Worm (Caenorhabditis elegans) whole organism, L4 larva: ENCODE results near the gene tag-241.

Experiments
- F26F4.8 ChIP-seq: fragments of 200-800 bp; sonication (Bioruptor generic); conservative IDR thresholded peaks from 2 replicates; pipeline ENCODE4 v1.3.6; 2022; ENCODE audit warnings: missing genetic modification characterization, missing compliant biosample characterization
- F37D6.2 ChIP-seq: sonication (generic microtip); optimal IDR thresholded peaks from 2 replicates; lab custom pipeline; 2016; ENCODE audit warnings: mild to moderate bottlenecking, missing genetic modification characterization, missing compliant biosample characterization
- F49E8.2 ChIP-seq: sonication (generic microtip); optimal IDR thresholded peaks from 2 replicates; lab custom pipeline; 2016; ENCODE audit warnings: missing compliant biosample characterization, mild to moderate bottlenecking, missing genetic modification characterization, borderline replicate concordance
- R02D3.7 ChIP-seq: fragments of 150-350 bp; sonication (generic microtip); optimal IDR thresholded peaks from 3 replicates; lab custom pipeline; 2014; ENCODE audit warnings: missing biosample characterization, missing genetic modification characterization
- Y105C5A.15 ChIP-seq: fragments of 200-800 bp; sonication (Bioruptor generic); IDR thresholded peaks from 2 replicates; pipeline ENCODE4 v1.3.6; 2022; ENCODE audit warnings: missing genetic modification characterization, missing compliant biosample characterization
- Y48G9A.11 ChIP-seq: fragments of 200-800 bp; sonication (Bioruptor generic); IDR thresholded peaks from 2 replicates; pipeline ENCODE4 v1.3.6; 2022; ENCODE audit warnings: missing genetic modification reagents, missing genetic modification characterization, missing compliant biosample characterization
- Y75B8A.6 ChIP-seq: fragments of 200-800 bp; sonication (Bioruptor generic); IDR thresholded peaks from 2 replicates; pipeline ENCODE4 v1.3.6; 2022; ENCODE audit warnings: missing genetic modification reagents, missing genetic modification characterization, missing compliant biosample characterization
- ZK337.2 ChIP-seq: fragments of 200-800 bp; sonication (Bioruptor generic); IDR thresholded peaks from 2 replicates; pipeline ENCODE4 v1.3.6; 2022; ENCODE audit warnings: missing genetic modification reagents, missing genetic modification characterization, missing compliant biosample characterization
- aha-1 ChIP-seq: fragments of 150-350 bp; peaks from one replicate; lab custom pipeline; 2014; ENCODE audit warnings: missing biosample characterization, missing genetic modification characterization
- arid-1 ChIP-seq: fragments of 200-800 bp; sonication (Bioruptor generic); conservative IDR thresholded peaks from 2 replicates; pipeline ENCODE4 v1.3.6; 2022; ENCODE audit warnings: missing genetic modification reagents, missing genetic modification characterization, missing compliant biosample characterization
- attf-4 ChIP-seq: sonication (generic microtip); optimal IDR thresholded peaks from 3 replicates; lab custom pipeline; 2017; ENCODE audit warnings: missing biosample characterization, missing genetic modification characterization
- ceh-20 ChIP-seq: fragments of 200-800 bp; sonication (Bioruptor generic); IDR thresholded peaks from 2 replicates; pipeline ENCODE4 v1.3.6; 2022; ENCODE audit warnings: missing genetic modification reagents, missing genetic modification characterization, missing compliant biosample characterization
- ceh-44 ChIP-seq: fragments of 200-800 bp; sonication (Bioruptor generic); IDR thresholded peaks from 2 replicates; pipeline ENCODE4 v1.3.6; 2022; ENCODE audit warnings: missing genetic modification reagents, missing genetic modification characterization, missing compliant biosample characterization
- ces-1 ChIP-seq: fragments of 150-350 bp; sonication (generic microtip); optimal IDR thresholded peaks from 4 replicates; lab custom pipeline; 2014; ENCODE audit warnings: missing biosample characterization, missing genetic modification reagents, missing genetic modification characterization
- cey-2 ChIP-seq: sonication (generic microtip); optimal IDR thresholded peaks from 3 replicates; lab custom pipeline; 2017; ENCODE audit warnings: missing genetic modification characterization, mild to moderate bottlenecking, missing compliant biosample characterization, antibody characterized with exemption, borderline replicate concordance; ENCODE audit not compliant: insufficient read depth
- daf-16 ChIP-seq, 3 experiments: sonication (generic microtip); optimal IDR thresholded peaks; 2 replicates each; lab custom pipeline; 2016 to 2017; ENCODE audit warnings: missing genetic modification characterization in 3 of 3, missing genetic modification reagents in 3 of 3, mild to moderate bottlenecking in 2 of 3, missing compliant biosample characterization in 2 of 3, missing biosample characterization in 1 of 3, moderate library complexity in 1 of 3
- daf-8 ChIP-seq: fragments of 200-800 bp; sonication (Bioruptor generic); IDR thresholded peaks from 2 replicates; pipeline ENCODE4 v1.3.6; 2022; ENCODE audit warnings: missing genetic modification characterization, missing compliant biosample characterization
- dmd-6 ChIP-seq: fragments of 200-800 bp; sonication (Bioruptor generic); IDR thresholded peaks from 2 replicates; pipeline ENCODE4 v1.3.6; 2022; ENCODE audit warnings: missing genetic modification reagents, missing genetic modification characterization, missing compliant biosample characterization
- dmd-9 ChIP-seq: fragments of 200-800 bp; sonication (Bioruptor generic); IDR thresholded peaks from 2 replicates; pipeline ENCODE4 v1.3.6; 2022; ENCODE audit warnings: missing genetic modification reagents, missing genetic modification characterization, missing compliant biosample characterization
- duxl-1 ChIP-seq: sonication (generic microtip); optimal IDR thresholded peaks from 2 replicates; lab custom pipeline; 2016; ENCODE audit warnings: mild to moderate bottlenecking, missing genetic modification characterization, moderate library complexity, missing compliant biosample characterization; ENCODE audit not compliant: poor library complexity
- dve-1 ChIP-seq: sonication (generic microtip); optimal IDR thresholded peaks from 2 replicates; lab custom pipeline; 2017; ENCODE audit warnings: antibody characterized with exemption, mild to moderate bottlenecking, missing genetic modification characterization, missing compliant biosample characterization; ENCODE audit not compliant: insufficient read depth
- egl-27 ChIP-seq: sonication (generic microtip); optimal IDR thresholded peaks from 3 replicates; lab custom pipeline; 2017; ENCODE audit warnings: missing biosample characterization, missing genetic modification reagents, missing genetic modification characterization
- fos-1 ChIP-seq: fragments of 150-350 bp; optimal IDR thresholded peaks from 2 replicates; lab custom pipeline; 2014; ENCODE audit warnings: missing biosample characterization, missing genetic modification characterization
- gei-8 ChIP-seq: fragments of 200-800 bp; sonication (Bioruptor generic); optimal IDR thresholded peaks from 2 replicates; lab custom pipeline; 2018; ENCODE audit warnings: mild to moderate bottlenecking, missing genetic modification characterization, missing compliant biosample characterization
- hif-1 ChIP-seq, 2 experiments: sonication (generic microtip); optimal IDR thresholded peaks; 2 replicates each; lab custom pipeline; 2016 to 2017; ENCODE audit warnings: missing compliant biosample characterization in 2 of 2, missing genetic modification characterization in 2 of 2, missing genetic modification reagents in 2 of 2, missing genotype in 2 of 2, mild to moderate bottlenecking in 1 of 2
- hlh-11 ChIP-seq: fragments of 200-800 bp; sonication (Bioruptor generic); optimal IDR thresholded peaks from 2 replicates; lab custom pipeline; 2018; ENCODE audit warnings: mild to moderate bottlenecking, missing genetic modification characterization, missing compliant biosample characterization
- hmg-1.1 ChIP-seq: fragments of 200-800 bp; sonication (Bioruptor generic); IDR thresholded peaks from 2 replicates; pipeline ENCODE4 v1.3.6; 2022; ENCODE audit warnings: missing genetic modification reagents, missing genetic modification characterization, missing compliant biosample characterization
- jun-1 ChIP-seq: fragments of 150-350 bp; optimal IDR thresholded peaks from 2 replicates; lab custom pipeline; 2014; ENCODE audit warnings: missing biosample characterization, missing genetic modification reagents, missing genetic modification characterization
- lin-1 ChIP-seq: fragments of 200-800 bp; sonication (Bioruptor generic); IDR thresholded peaks from 2 replicates; pipeline ENCODE4 v1.3.6; 2022; ENCODE audit warnings: missing genetic modification reagents, missing genetic modification characterization, missing compliant biosample characterization
- lin-15B ChIP-seq: fragments of 150-350 bp; sonication (generic microtip); optimal IDR thresholded peaks from 3 replicates; lab custom pipeline; 2014; ENCODE audit warnings: missing biosample characterization, missing genetic modification characterization
- lin-29 ChIP-seq: fragments of 200-800 bp; sonication (Bioruptor generic); IDR thresholded peaks from 2 replicates; pipeline ENCODE4 v1.3.6; 2022; ENCODE audit warnings: missing genetic modification reagents, missing genetic modification characterization, missing compliant biosample characterization
- lin-38 ChIP-seq: fragments of 200-800 bp; sonication (Bioruptor generic); IDR thresholded peaks from 2 replicates; pipeline ENCODE4 v1.3.6; 2022; ENCODE audit warnings: missing genetic modification reagents, missing genetic modification characterization, missing compliant biosample characterization
- lir-3 ChIP-seq: sonication (generic microtip); optimal IDR thresholded peaks from 2 replicates; lab custom pipeline; 2016; ENCODE audit warnings: mild to moderate bottlenecking, missing genetic modification characterization, missing compliant biosample characterization
- madf-9 ChIP-seq: fragments of 200-800 bp; sonication (Bioruptor generic); conservative IDR thresholded peaks from 2 replicates; pipeline ENCODE4 v1.3.6; 2022; ENCODE audit warnings: missing genetic modification reagents, missing genetic modification characterization, missing compliant biosample characterization
- mdl-1 ChIP-seq, 2 experiments: fragments of 150-350 bp in 1 of 2; sonication (generic microtip) in 1 of 2; optimal IDR thresholded peaks; 2 replicates each; lab custom pipeline; 2014 to 2017; ENCODE audit warnings: missing biosample characterization in 2 of 2, missing genetic modification characterization in 2 of 2
- mdt-29 ChIP-seq: fragments of 200-800 bp; sonication (Bioruptor generic); IDR thresholded peaks from 2 replicates; pipeline ENCODE4 v1.3.6; 2022; ENCODE audit warnings: missing genetic modification reagents, missing genetic modification characterization, missing compliant biosample characterization
- mxl-2 ChIP-seq: fragments of 200-800 bp; sonication (Bioruptor generic); conservative IDR thresholded peaks from 2 replicates; pipeline ENCODE4 v1.3.6; 2022; ENCODE audit warnings: missing genetic modification reagents, missing genetic modification characterization, missing compliant biosample characterization
- nhr-102 ChIP-seq: sonication (generic microtip); optimal IDR thresholded peaks from 2 replicates; lab custom pipeline; 2016; ENCODE audit warnings: mild to moderate bottlenecking, missing genetic modification characterization, moderate library complexity, missing compliant biosample characterization
- nhr-41 ChIP-seq: fragments of 200-800 bp; sonication (Bioruptor generic); IDR thresholded peaks from 2 replicates; pipeline ENCODE4 v1.3.6; 2022; ENCODE audit warnings: missing genetic modification reagents, missing genetic modification characterization, missing compliant biosample characterization
- nhr-76 ChIP-seq: fragments of 150-350 bp; optimal IDR thresholded peaks from 2 replicates; lab custom pipeline; 2014; ENCODE audit warnings: missing biosample characterization, missing genetic modification characterization
- rbr-2 ChIP-seq: sonication (generic microtip); optimal IDR thresholded peaks from 2 replicates; lab custom pipeline; 2016; ENCODE audit warnings: missing genotype, missing genetic modification characterization, missing compliant biosample characterization
- skn-1 ChIP-seq: fragments of 150-350 bp; optimal IDR thresholded peaks from 2 replicates; lab custom pipeline; 2014; ENCODE audit warnings: missing biosample characterization, missing genetic modification characterization
- spr-3 ChIP-seq: fragments of 200-800 bp; sonication (Bioruptor generic); optimal IDR thresholded peaks from 2 replicates; lab custom pipeline; 2018; ENCODE audit warnings: mild to moderate bottlenecking, missing genetic modification characterization, missing compliant biosample characterization
- unc-130 ChIP-seq: sonication (generic microtip); optimal IDR thresholded peaks from 2 replicates; lab custom pipeline; 2016; ENCODE audit warnings: missing genetic modification reagents, missing genetic modification characterization, missing compliant biosample characterization
- unc-39 ChIP-seq: sonication (generic microtip); optimal IDR thresholded peaks from 2 replicates; lab custom pipeline; 2017; ENCODE audit warnings: missing biosample characterization, missing genetic modification characterization
- vab-7 ChIP-seq: fragments of 200-800 bp; sonication (Bioruptor generic); IDR thresholded peaks from 2 replicates; pipeline ENCODE4 v1.3.6; 2022; ENCODE audit warnings: missing genetic modification reagents, missing genetic modification characterization, missing compliant biosample characterization
- zag-1 ChIP-seq: fragments of 150-350 bp; optimal IDR thresholded peaks from 2 replicates; lab custom pipeline; 2014; ENCODE audit warnings: missing biosample characterization, missing genetic modification characterization
- zfp-2 ChIP-seq: sonication (generic microtip); optimal IDR thresholded peaks from 2 replicates; lab custom pipeline; 2016; ENCODE audit warnings: mild to moderate bottlenecking, missing genetic modification characterization, missing compliant biosample characterization
- zfp-3 ChIP-seq: fragments of 200-800 bp; sonication (Bioruptor generic); conservative IDR thresholded peaks from 2 replicates; pipeline ENCODE4 v1.3.6; 2022; ENCODE audit warnings: missing genetic modification reagents, missing genetic modification characterization, missing compliant biosample characterization
- zip-2 ChIP-seq: fragments of 150-350 bp; optimal IDR thresholded peaks from 2 replicates; lab custom pipeline; 2014; ENCODE audit warnings: missing biosample characterization, missing genetic modification characterization
- ztf-7 ChIP-seq: fragments of 150-350 bp; optimal IDR thresholded peaks from 2 replicates; lab custom pipeline; 2014; ENCODE audit warnings: missing biosample characterization, missing genetic modification characterization

tag-241 gene

DNA sequence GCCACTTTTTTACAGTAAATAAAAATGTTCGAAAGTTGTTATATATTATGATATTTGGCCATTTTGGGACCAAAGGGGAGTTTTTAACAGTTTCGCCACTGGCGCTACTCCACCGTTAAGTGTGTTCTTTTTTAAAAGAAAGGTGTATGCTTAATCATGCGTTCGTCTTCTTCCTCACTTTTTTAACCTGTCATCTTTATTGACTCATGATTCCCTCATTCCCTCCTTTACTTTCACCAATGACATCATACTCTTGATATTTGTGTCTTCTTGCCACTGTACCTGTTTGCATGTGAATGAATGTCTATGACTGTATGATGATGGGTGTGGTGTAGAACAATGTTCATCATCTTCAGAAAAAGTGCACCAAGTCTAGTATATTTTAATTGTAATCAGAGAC lies 33.2 kb upstream of the tag-241 start (continued):
- no peak for TF ChIP-seq ceh-44
- peak; percentile 74 for TF ChIP-seq hlh-11 (tag; lab: Kevin White, UChicago)
- no peak for TF ChIP-seq duxl-1 (tag; lab: Kevin White, UChicago)
- TF ChIP-seq ceh-20 (GFP tag; lab: Robert Waterston, UW) = no peak
- no peak for TF ChIP-seq ZK337.2 (GFP tag; lab: Robert Waterston, UW)
- no peak for TF ChIP-seq F49E8.2 (tag; lab: Kevin White, UChicago)
- no peak for TF ChIP-seq lin-1 (GFP tag; lab: Robert Waterston, UW)
- no peak for TF ChIP-seq zip-2 (tag; lab: Kevin White, UChicago)
- TF ChIP-seq Y75B8A.6 = 0 out of 2 replicates have a peak, but pooled peaks have one; percentile 48
- no peak for TF ChIP-seq zfp-2 (tag; lab: Kevin White, UChicago)
- TF ChIP-seq nhr-102 (tag; lab: Kevin White, UChicago) = no peak
- no peak for TF ChIP-seq lir-3
- TF ChIP-seq zag-1 (tag; lab: Kevin White, UChicago) = no peak
- TF ChIP-seq mxl-2 = no peak
- no peak for TF ChIP-seq F26F4.8
- TF ChIP-seq madf-9 = no peak
- TF ChIP-seq rbr-2 (tag; lab: Kevin White, UChicago) = peak; percentile 4
- TF ChIP-seq daf-8 (GFP tag; lab: Robert Waterston, UW) = no peak
- TF ChIP-seq dve-1 = peak; percentile 61
- no peak for TF ChIP-seq jun-1 (tag; lab: Kevin White, UChicago)
- no peak for TF ChIP-seq hmg-1.1 (GFP tag; lab: Robert Waterston, UW)
- TF ChIP-seq aha-1 (tag; lab: Kevin White, UChicago) = peak; percentile 35
- peak; percentile 83 for TF ChIP-seq dmd-6
- TF ChIP-seq skn-1 = no peak
- no peak for TF ChIP-seq attf-4
- no peak for TF ChIP-seq hif-1 (tag; optimal IDR thresholded peaks at IDR 0.05; lab: Kevin White, UChicago)
- TF ChIP-seq lin-38 (GFP tag; lab: Robert Waterston, UW) = no peak
- TF ChIP-seq cey-2 (tag; lab: Kevin White, UChicago) = no peak
- no peak for TF ChIP-seq Y105C5A.15 (GFP tag; lab: Robert Waterston, UW)
- no peak for TF ChIP-seq spr-3
- no peak for TF ChIP-seq ztf-7 (tag; lab: Kevin White, UChicago)
- TF ChIP-seq R02D3.7 (tag; lab: Kevin White, UChicago) = no peak
- TF ChIP-seq vab-7 (GFP tag; lab: Robert Waterston, UW) = no peak
- TF ChIP-seq fos-1 (tag; lab: Kevin White, UChicago) = no peak
- no peak for TF ChIP-seq dmd-9 (GFP tag; lab: Robert Waterston, UW)
- no peak; the same call in 1 of the 2 replicates for TF ChIP-seq mdt-29 (GFP tag; lab: Robert Waterston, UW)
- TF ChIP-seq unc-39 (tag; lab: Kevin White, UChicago) = no peak
- TF ChIP-seq nhr-76 (tag; lab: Kevin White, UChicago) = no peak
- TF ChIP-seq unc-130 (GFP tag; lab: Kevin White, UChicago) = no peak
- TF ChIP-seq F37D6.2 (tag; lab: Kevin White, UChicago) = no peak
- no peak for TF ChIP-seq Y48G9A.11 (GFP tag; lab: Robert Waterston, UW)
- no peak for TF ChIP-seq mdl-1 (tag; optimal IDR thresholded peaks at IDR 0.05; lab: Kevin White, UChicago)
- TF ChIP-seq daf-16 (GFP tag; optimal IDR thresholded peaks at IDR 0.05; lab: Kevin White, UChicago) = no peak
- peak; percentile 43 for TF ChIP-seq daf-16 (tag; optimal IDR thresholded peaks at IDR 0.05; lab: Kevin White, UChicago)
- TF ChIP-seq egl-27 (tag; lab: Kevin White, UChicago) = no peak
- TF ChIP-seq lin-29 (GFP tag; lab: Robert Waterston, UW) = no peak
- no peak for TF ChIP-seq arid-1
- TF ChIP-seq lin-15B (tag; lab: Kevin White, UChicago) = no peak
- no peak for TF ChIP-seq gei-8 (GFP tag; lab: Kevin White, UChicago)
- TF ChIP-seq zfp-3 = no peak
- no peak for TF ChIP-seq ces-1 (GFP tag; lab: Kevin White, UChicago)
- TF ChIP-seq nhr-41 = no peak
